Worm (Caenorhabditis elegans) whole organism, L3 larva: Measurements from ENCODE around the gene F28B4.4.

Experiments used
- ceh-28 ChIP-seq: fragments of 150-350 bp; optimal IDR thresholded peaks from 2 replicates; lab custom pipeline; 2014; ENCODE audit warnings: missing biosample characterization, missing genetic modification reagents, missing genetic modification characterization
- mml-1 ChIP-seq: fragments of 150-350 bp; sonication (generic microtip); optimal IDR thresholded peaks from 3 replicates; lab custom pipeline; 2014; ENCODE audit warnings: missing biosample characterization, missing genetic modification characterization
- snpc-4 ChIP-seq: fragments of 150-350 bp; optimal IDR thresholded peaks from 2 replicates; lab custom pipeline; 2014; ENCODE audit warnings: missing biosample characterization, missing genetic modification characterization

F28B4.4 gene

ce11 chrX:3159542-3159941, 49.9 kb downstream of the F28B4.4 start, which contains the start of gene gcc-1 (continued):
- TF ChIP-seq ceh-28 (no peak), mml-1 (tag; lab: Kevin White, UChicago) (no peak), snpc-4 (tag; lab: Kevin White, UChicago) (no peak)
